Worm (Caenorhabditis elegans) whole organism, L2 larva: ENCODE results near the gene F46H5.5.
A peak's percentile ranks its signal among the peaks of the same experiment; 100 is the strongest.

ENCODE experiments used
- C34F6.9 ChIP-seq: fragments of 150-350 bp; optimal IDR thresholded peaks from 2 replicates; lab custom pipeline; 2014; ENCODE audit warnings: missing biosample characterization, missing genetic modification characterization
- F13H6.1 ChIP-seq: sonication (generic microtip); optimal IDR thresholded peaks from 2 replicates; lab custom pipeline; 2016; ENCODE audit warnings: missing genetic modification characterization, missing compliant biosample characterization
- R02D3.7 ChIP-seq: fragments of 150-350 bp; optimal IDR thresholded peaks from 2 replicates; lab custom pipeline; 2014; ENCODE audit warnings: missing biosample characterization, missing genetic modification characterization
- Y55F3AM.14 ChIP-seq: fragments of 200-800 bp; sonication (Bioruptor generic); optimal IDR thresholded peaks from 2 replicates; lab custom pipeline; 2018; ENCODE audit warnings: mild to moderate bottlenecking, missing genetic modification characterization, missing compliant biosample characterization
- ZK546.5 ChIP-seq: sonication (generic microtip); optimal IDR thresholded peaks from 2 replicates; lab custom pipeline; 2017; ENCODE audit warnings: missing biosample characterization, missing genetic modification characterization
- alr-1 ChIP-seq: fragments of 150-350 bp; optimal IDR thresholded peaks from 2 replicates; lab custom pipeline; 2014; ENCODE audit warnings: missing biosample characterization, missing genetic modification characterization
- aly-2 ChIP-seq: fragments of 150-350 bp; optimal IDR thresholded peaks from 2 replicates; lab custom pipeline; 2014; ENCODE audit warnings: missing biosample characterization, missing genetic modification characterization
- ama-1 ChIP-seq: fragments of 150-350 bp; optimal IDR thresholded peaks from 2 replicates; lab custom pipeline; 2018; ENCODE audit warnings: inconsistent platforms
- blmp-1 ChIP-seq: sonication (generic microtip); optimal IDR thresholded peaks from 2 replicates; lab custom pipeline; 2017; ENCODE audit warnings: missing genetic modification characterization, mild to moderate bottlenecking, missing compliant biosample characterization, antibody characterized with exemption, moderate library complexity; ENCODE audit not compliant: insufficient read depth
- ceh-16 ChIP-seq: fragments of 150-350 bp; optimal IDR thresholded peaks from 2 replicates; lab custom pipeline; 2014; ENCODE audit warnings: missing biosample characterization, missing genetic modification characterization
- ceh-82 ChIP-seq: fragments of 150-350 bp; optimal IDR thresholded peaks from 2 replicates; lab custom pipeline; 2014; ENCODE audit warnings: missing biosample characterization, missing genetic modification characterization
- crh-2 ChIP-seq: sonication (generic microtip); optimal IDR thresholded peaks from 2 replicates; lab custom pipeline; 2017; ENCODE audit warnings: missing biosample characterization, missing genetic modification characterization
- dmd-4 ChIP-seq: sonication (generic microtip); optimal IDR thresholded peaks from 2 replicates; lab custom pipeline; 2017; ENCODE audit warnings: missing biosample characterization, missing genetic modification characterization
- egl-27 ChIP-seq: sonication (generic microtip); optimal IDR thresholded peaks from 3 replicates; lab custom pipeline; 2017; ENCODE audit warnings: missing biosample characterization, missing genetic modification reagents, missing genetic modification characterization
- elt-1 ChIP-seq: fragments of 150-350 bp; optimal IDR thresholded peaks from 2 replicates; lab custom pipeline; 2014; ENCODE audit warnings: missing biosample characterization, missing genetic modification characterization
- elt-3 ChIP-seq: sonication (generic microtip); optimal IDR thresholded peaks from 2 replicates; lab custom pipeline; 2017; ENCODE audit warnings: missing biosample characterization, missing genetic modification characterization
- fos-1 ChIP-seq: fragments of 150-350 bp; optimal IDR thresholded peaks from 2 replicates; lab custom pipeline; 2014; ENCODE audit warnings: missing biosample characterization, missing genetic modification characterization
- gmeb-1 ChIP-seq: fragments of 150-350 bp; optimal IDR thresholded peaks from 2 replicates; lab custom pipeline; 2014; ENCODE audit warnings: missing biosample characterization, missing genetic modification characterization
- lin-11 ChIP-seq: fragments of 150-350 bp; sonication (generic microtip); optimal IDR thresholded peaks from 2 replicates; lab custom pipeline; 2014; ENCODE audit warnings: missing biosample characterization, missing genetic modification characterization, inconsistent platforms, mixed read lengths
- lin-13 ChIP-seq: fragments of 150-350 bp; optimal IDR thresholded peaks from 2 replicates; lab custom pipeline; 2014; ENCODE audit warnings: missing biosample characterization, missing genetic modification reagents, missing genetic modification characterization
- lin-39 ChIP-seq: fragments of 150-350 bp; optimal IDR thresholded peaks from 2 replicates; lab custom pipeline; 2014; ENCODE audit warnings: missing biosample characterization, missing genetic modification reagents, missing genetic modification characterization
- lsy-2 ChIP-seq, 2 experiments: fragments of 150-350 bp in 1 of 2; sonication (generic microtip) in 1 of 2; optimal IDR thresholded peaks; 2 replicates each; lab custom pipeline; 2014 to 2017; ENCODE audit warnings: missing biosample characterization in 2 of 2, missing genetic modification characterization in 2 of 2
- mab-5 ChIP-seq: fragments of 150-350 bp; optimal IDR thresholded peaks from 2 replicates; lab custom pipeline; 2014; ENCODE audit warnings: missing biosample characterization, missing genetic modification characterization
- mbf-1 ChIP-seq: sonication (generic microtip); optimal IDR thresholded peaks from 2 replicates; lab custom pipeline; 2017; ENCODE audit warnings: missing biosample characterization, missing genetic modification characterization
- mdl-1 ChIP-seq, 2 experiments: fragments of 150-350 bp in 1 of 2; sonication (generic microtip) in 1 of 2; optimal IDR thresholded peaks; 2 replicates each; lab custom pipeline; 2017; ENCODE audit warnings: missing biosample characterization in 2 of 2, missing genetic modification characterization in 2 of 2
- nhr-10 ChIP-seq: sonication (generic microtip); optimal IDR thresholded peaks from 2 replicates; lab custom pipeline; 2017; ENCODE audit warnings: missing biosample characterization, missing genetic modification characterization
- nhr-11 ChIP-seq: fragments of 150-350 bp; optimal IDR thresholded peaks from 2 replicates; lab custom pipeline; 2014; ENCODE audit warnings: missing biosample characterization, missing genetic modification characterization
- nhr-12 ChIP-seq: fragments of 150-350 bp; optimal IDR thresholded peaks from 2 replicates; lab custom pipeline; 2014; ENCODE audit warnings: missing biosample characterization, missing genetic modification characterization
- nhr-129 ChIP-seq: fragments of 150-350 bp; optimal IDR thresholded peaks from 2 replicates; lab custom pipeline; 2014; ENCODE audit warnings: missing biosample characterization, missing genetic modification characterization
- nhr-21 ChIP-seq: fragments of 150-350 bp; optimal IDR thresholded peaks from 2 replicates; lab custom pipeline; 2014; ENCODE audit warnings: missing biosample characterization, missing genetic modification characterization
- nhr-23 ChIP-seq: fragments of 150-350 bp; optimal IDR thresholded peaks from 2 replicates; lab custom pipeline; 2014; ENCODE audit warnings: missing biosample characterization, missing genetic modification reagents, missing genetic modification characterization
- nhr-237 ChIP-seq: fragments of 150-350 bp; optimal IDR thresholded peaks from 2 replicates; lab custom pipeline; 2014; ENCODE audit warnings: missing biosample characterization, missing genetic modification characterization
- nhr-25 ChIP-seq: fragments of 150-350 bp; sonication (generic microtip); optimal IDR thresholded peaks from 3 replicates; lab custom pipeline; 2014; ENCODE audit warnings: missing biosample characterization, missing genetic modification characterization
- nhr-6 ChIP-seq: fragments of 150-350 bp; optimal IDR thresholded peaks from 2 replicates; lab custom pipeline; 2014; ENCODE audit warnings: missing biosample characterization, missing genetic modification characterization
- nhr-77 ChIP-seq: fragments of 150-350 bp; optimal IDR thresholded peaks from 2 replicates; lab custom pipeline; 2014; ENCODE audit warnings: missing biosample characterization, missing genetic modification characterization
- peb-1 ChIP-seq: fragments of 150-350 bp; optimal IDR thresholded peaks from 2 replicates; lab custom pipeline; 2014; ENCODE audit warnings: missing biosample characterization, missing genetic modification characterization
- sem-4 ChIP-seq: fragments of 150-350 bp; optimal IDR thresholded peaks from 2 replicates; lab custom pipeline; 2014; ENCODE audit warnings: missing biosample characterization, missing genetic modification reagents, missing genetic modification characterization
- skn-1 ChIP-seq: sonication (generic microtip); optimal IDR thresholded peaks from 2 replicates; lab custom pipeline; 2017; ENCODE audit warnings: missing biosample characterization, missing genetic modification characterization
- sma-3 ChIP-seq: sonication (generic microtip); optimal IDR thresholded peaks from 2 replicates; lab custom pipeline; 2016; ENCODE audit warnings: missing genetic modification reagents, missing genetic modification characterization, missing compliant biosample characterization
- sma-9 ChIP-seq, 2 experiments: fragments of 150-350 bp in 1 of 2; sonication (generic microtip) in 1 of 2; optimal IDR thresholded peaks; 2 replicates each; lab custom pipeline; 2014 to 2016; ENCODE audit warnings: missing genetic modification characterization in 2 of 2, mild to moderate bottlenecking in 1 of 2, missing biosample characterization in 1 of 2, missing compliant biosample characterization in 1 of 2, missing genetic modification reagents in 1 of 2, moderate library complexity in 1 of 2
- snpc-4 ChIP-seq: fragments of 150-350 bp; optimal IDR thresholded peaks from 2 replicates; lab custom pipeline; 2014; ENCODE audit warnings: missing biosample characterization, missing genetic modification characterization
- unc-39 ChIP-seq: fragments of 150-350 bp; optimal IDR thresholded peaks from 2 replicates; lab custom pipeline; 2014; ENCODE audit warnings: missing biosample characterization, missing genetic modification characterization
- unc-55 ChIP-seq: fragments of 150-350 bp; sonication (generic microtip); optimal IDR thresholded peaks from 3 replicates; lab custom pipeline; 2014; ENCODE audit warnings: missing biosample characterization, missing genetic modification reagents, missing genetic modification characterization
- unc-62 ChIP-seq: fragments of 150-350 bp; optimal IDR thresholded peaks from 2 replicates; lab custom pipeline; 2014; ENCODE audit warnings: missing biosample characterization, missing genetic modification reagents, missing genetic modification characterization
- zag-1 ChIP-seq: fragments of 150-350 bp; optimal IDR thresholded peaks from 2 replicates; lab custom pipeline; 2014; ENCODE audit warnings: missing biosample characterization, missing genetic modification characterization
- ztf-1 ChIP-seq: fragments of 200-800 bp; sonication (Bioruptor generic); conservative IDR thresholded peaks from 2 replicates; pipeline ENCODE4 v1.3.6; 2022; ENCODE audit warnings: missing genetic modification characterization, missing compliant biosample characterization
- ztf-11 ChIP-seq: sonication (generic microtip); optimal IDR thresholded peaks from 2 replicates; lab custom pipeline; 2017; ENCODE audit warnings: missing biosample characterization, missing genetic modification characterization
- ztf-4 ChIP-seq: fragments of 150-350 bp; optimal IDR thresholded peaks from 2 replicates; lab custom pipeline; 2014; ENCODE audit warnings: missing biosample characterization, missing genetic modification characterization

The F46H5.5 gene

DNA sequence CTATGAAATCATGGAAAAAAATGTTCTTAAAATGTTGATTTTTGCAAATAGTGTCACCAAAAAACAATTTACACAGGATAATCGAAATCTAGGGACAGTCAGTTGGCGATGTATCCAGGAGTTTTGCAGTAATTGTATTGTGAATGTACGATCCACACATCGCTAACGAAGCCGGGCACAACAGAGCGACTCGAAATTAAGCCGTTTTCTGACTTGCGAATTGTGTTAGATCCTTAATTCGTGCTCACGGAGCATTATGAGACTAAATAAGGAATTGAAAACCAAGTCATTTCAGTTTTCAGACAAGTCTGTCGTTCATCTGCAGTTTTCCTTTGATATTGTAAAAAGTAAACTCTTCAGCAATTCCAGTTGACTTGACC, 22.7 kb downstream of the F46H5.5 start:
- TF ChIP-seq unc-62 (GFP tag; lab: Kevin White, UChicago) (no peak), crh-2 (tag; lab: Kevin White, UChicago) (no peak), fos-1 (tag; lab: Kevin White, UChicago) (no peak), unc-55 (GFP tag; lab: Kevin White, UChicago) (no peak), aly-2 (no peak), gmeb-1 (no peak), nhr-23 (tag; lab: Kevin White, UChicago) (no peak), ama-1 (lab: Kevin White, UChicago) (no peak), egl-27 (tag; lab: Kevin White, UChicago) (no peak), R02D3.7 (no peak), nhr-12 (tag; lab: Kevin White, UChicago) (no peak), ztf-1 (GFP tag; lab: Robert Waterston, UW) (no peak), nhr-77 (tag; lab: Kevin White, UChicago) (no peak), snpc-4 (tag; lab: Kevin White, UChicago) (no peak), nhr-25 (tag; lab: Kevin White, UChicago) (no peak), ztf-11 (tag; lab: Kevin White, UChicago) (no peak), mbf-1 (tag; lab: Kevin White, UChicago) (no peak), Y55F3AM.14 (GFP tag; lab: Kevin White, UChicago) (no peak), nhr-21 (tag; lab: Kevin White, UChicago) (no peak)

DNA sequence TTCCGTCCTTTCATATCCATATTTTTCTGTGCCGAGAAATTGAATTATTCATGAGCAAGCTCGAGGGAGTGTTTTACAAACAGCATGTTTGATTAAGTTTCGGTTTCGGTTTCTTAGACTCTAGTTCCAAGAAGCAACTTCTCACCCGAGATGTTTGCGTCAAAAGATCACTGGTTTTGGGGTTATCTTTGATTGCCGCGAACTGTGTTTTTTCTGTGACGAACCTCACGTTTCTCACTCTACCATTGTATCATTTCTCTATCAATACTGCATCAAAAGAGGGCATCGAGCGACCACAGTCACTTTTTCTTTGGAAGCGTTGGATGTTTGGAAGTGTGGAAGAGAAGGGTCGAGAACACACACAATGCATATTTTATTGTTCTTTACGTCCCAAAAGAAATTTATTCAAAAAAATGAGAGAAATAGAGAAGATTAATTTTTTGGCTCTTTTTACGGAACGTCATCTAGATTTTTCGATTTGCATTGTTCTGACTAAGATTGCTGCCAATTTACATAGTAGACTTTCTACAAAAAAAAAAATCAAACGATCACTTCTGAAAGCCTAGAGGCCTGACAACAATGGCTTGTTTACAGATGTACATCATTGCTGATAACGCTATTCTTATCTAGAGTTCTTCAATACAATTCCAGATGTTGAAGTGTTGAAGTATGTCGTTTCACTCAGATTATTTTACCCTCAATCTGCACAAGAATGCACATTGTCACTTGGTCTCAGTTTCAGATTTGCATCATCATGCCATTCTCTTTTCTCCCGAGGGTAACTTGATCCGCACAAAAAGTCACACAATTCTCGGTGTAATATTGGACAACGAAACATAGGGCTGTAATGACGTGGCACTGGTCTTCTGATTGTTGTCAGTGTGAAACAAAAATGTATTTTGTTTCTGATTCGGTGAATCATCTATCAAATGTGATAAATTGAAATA, 23.4 kb downstream of the F46H5.5 start:
- no peak for TF ChIP-seq zag-1 (tag; lab: Kevin White, UChicago)
- TF ChIP-seq crh-2 (tag; lab: Kevin White, UChicago), result peak; percentile 70
- TF ChIP-seq nhr-10, result no peak
- peak; percentile 52 for TF ChIP-seq sma-9 (GFP tag; optimal IDR thresholded peaks at IDR 0.05; lab: Kevin White, UChicago)
- no peak for TF ChIP-seq sma-9 (tag; optimal IDR thresholded peaks at IDR 0.05; lab: Kevin White, UChicago)
- TF ChIP-seq nhr-21 (tag; lab: Kevin White, UChicago), result peak; percentile 6
- no peak for TF ChIP-seq ama-1 (lab: Kevin White, UChicago)
- no peak for TF ChIP-seq nhr-25 (tag; lab: Kevin White, UChicago)
- TF ChIP-seq nhr-129, result peak; percentile 93
- TF ChIP-seq unc-55 (GFP tag; lab: Kevin White, UChicago), result peak; percentile 16
- TF ChIP-seq ztf-4 (tag; lab: Kevin White, UChicago), result no peak
- TF ChIP-seq blmp-1 (tag; lab: Kevin White, UChicago), result no peak
- no peak for TF ChIP-seq egl-27 (tag; lab: Kevin White, UChicago)
- TF ChIP-seq ztf-1 (GFP tag; lab: Robert Waterston, UW), result no peak
- TF ChIP-seq ceh-16, result no peak
- TF ChIP-seq ZK546.5, result no peak
- no peak for TF ChIP-seq alr-1
- TF ChIP-seq nhr-6 (tag; lab: Kevin White, UChicago), result no peak
- TF ChIP-seq elt-3 (tag; lab: Kevin White, UChicago), result no peak
- TF ChIP-seq lin-13 (GFP tag; lab: Kevin White, UChicago), result peak; percentile 15
- no peak for TF ChIP-seq Y55F3AM.14 (GFP tag; lab: Kevin White, UChicago)
- TF ChIP-seq mab-5 (tag; lab: Kevin White, UChicago), result no peak
- no peak for TF ChIP-seq aly-2
- TF ChIP-seq nhr-237 (tag; lab: Kevin White, UChicago), result no peak
- TF ChIP-seq unc-39 (tag; lab: Kevin White, UChicago), result no peak
- no peak for TF ChIP-seq skn-1 (tag; lab: Kevin White, UChicago)
- no peak for TF ChIP-seq nhr-23 (tag; lab: Kevin White, UChicago)
- no peak for TF ChIP-seq unc-62 (GFP tag; lab: Kevin White, UChicago)
- no peak for TF ChIP-seq gmeb-1
- no peak for TF ChIP-seq lsy-2 (tag; optimal IDR thresholded peaks at IDR 0.05; lab: Kevin White, UChicago)
- TF ChIP-seq sem-4 (tag; lab: Kevin White, UChicago), result no peak
- TF ChIP-seq fos-1 (tag; lab: Kevin White, UChicago), result peak; percentile 32
- TF ChIP-seq sma-3 (GFP tag; lab: Kevin White, UChicago), result no peak
- TF ChIP-seq lin-39 (tag; lab: Kevin White, UChicago), result no peak
- no peak for TF ChIP-seq C34F6.9 (tag; lab: Kevin White, UChicago)
- TF ChIP-seq mdl-1 (tag; optimal IDR thresholded peaks at IDR 0.05; lab: Kevin White, UChicago), result no peak
- TF ChIP-seq elt-1 (tag; lab: Kevin White, UChicago), result no peak
- no peak for TF ChIP-seq ztf-11 (tag; lab: Kevin White, UChicago)
- no peak for TF ChIP-seq R02D3.7
- TF ChIP-seq dmd-4 (tag; lab: Kevin White, UChicago), result no peak
- TF ChIP-seq nhr-11 (tag; lab: Kevin White, UChicago), result no peak
- TF ChIP-seq nhr-12 (tag; lab: Kevin White, UChicago), result no peak
- TF ChIP-seq peb-1, result no peak
- no peak for TF ChIP-seq ceh-82 (tag; lab: Kevin White, UChicago)
- TF ChIP-seq nhr-77 (tag; lab: Kevin White, UChicago), result no peak
- TF ChIP-seq mbf-1 (tag; lab: Kevin White, UChicago), result no peak
- peak; percentile 50 for TF ChIP-seq F13H6.1 (tag; lab: Kevin White, UChicago)
- TF ChIP-seq lin-11 (tag; lab: Kevin White, UChicago), result no peak
